Fruit fly (Drosophila melanogaster) whole organism, embryonic: ENCODE data around the gene CG5440.

Experiments used
- Antp ChIP-seq: fragments of 200-800 bp; sonication (Bioruptor generic); optimal IDR thresholded peaks from 3 replicates; lab custom pipeline; 2016; ENCODE audit warnings: missing biosample characterization, missing genetic modification characterization
- Awh ChIP-seq: fragments of 200-800 bp; sonication (Bioruptor generic); IDR thresholded peaks from 2 replicates; pipeline ENCODE4, ENCODE4 v1.3.6; 2022; ENCODE audit warnings: missing biosample characterization, missing genetic modification characterization
- B-H2 ChIP-seq: fragments of 200-800 bp; sonication (Bioruptor generic); optimal IDR thresholded peaks from 2 replicates; lab custom pipeline; 2018; ENCODE audit warnings: missing biosample characterization, mild to moderate bottlenecking, missing genetic modification characterization
- Blimp-1 ChIP-seq: fragments of 200-800 bp; sonication (Bioruptor generic); optimal IDR thresholded peaks from 3 replicates; lab custom pipeline; 2018; ENCODE audit warnings: missing biosample characterization, missing genetic modification characterization, mild to moderate bottlenecking, moderate library complexity, missing genetic modification reagents
- CG10462 ChIP-seq: fragments of 200-800 bp; sonication (Bioruptor generic); optimal IDR thresholded peaks from 2 replicates; lab custom pipeline; 2016; ENCODE audit warnings: missing biosample characterization, missing genetic modification characterization
- CG10654 ChIP-seq: fragments of 200-800 bp; sonication (Bioruptor generic); optimal IDR thresholded peaks from 2 replicates; lab custom pipeline; 2016; ENCODE audit warnings: missing biosample characterization, missing genetic modification characterization
- CG13123 ChIP-seq: fragments of 200-800 bp; sonication (Bioruptor generic); optimal IDR thresholded peaks from 2 replicates; lab custom pipeline; 2016; ENCODE audit warnings: missing biosample characterization, missing genetic modification characterization
- CG13775 ChIP-seq: fragments of 200-800 bp; sonication (Bioruptor generic); optimal IDR thresholded peaks from 3 replicates; lab custom pipeline; 2017; ENCODE audit warnings: missing biosample characterization, mild to moderate bottlenecking, missing genetic modification characterization
- CG14050 ChIP-seq: fragments of 200-800 bp; sonication (Bioruptor generic); IDR thresholded peaks from 3 replicates; pipeline ENCODE4 v1.3.6; 2022; ENCODE audit warnings: missing biosample characterization, missing genetic modification characterization
- CG14441 ChIP-seq: fragments of 200-800 bp; sonication (Bioruptor generic); IDR thresholded peaks from 2 replicates; pipeline ENCODE4 v1.3.6; 2022; ENCODE audit warnings: missing biosample characterization, missing genetic modification characterization
- CG14710 ChIP-seq: fragments of 200-800 bp; sonication (Bioruptor generic); optimal IDR thresholded peaks from 3 replicates; lab custom pipeline; 2019; ENCODE audit warnings: missing biosample characterization, mild to moderate bottlenecking, missing genetic modification characterization, moderate library complexity
- CG17186 ChIP-seq: fragments of 200-800 bp; sonication (Bioruptor generic); optimal IDR thresholded peaks from 3 replicates; lab custom pipeline; 2017; ENCODE audit warnings: missing biosample characterization, missing genetic modification reagents, missing genetic modification characterization
- CG2712 ChIP-seq: fragments of 200-800 bp; optimal IDR thresholded peaks from 3 replicates; lab custom pipeline; 2019; ENCODE audit warnings: missing biosample characterization, mild to moderate bottlenecking, missing genetic modification characterization, moderate library complexity
- CG3065 ChIP-seq: fragments of 200-800 bp; sonication (Bioruptor generic); optimal IDR thresholded peaks from 2 replicates; lab custom pipeline; 2016; ENCODE audit warnings: missing biosample characterization, missing genetic modification characterization
- CG3163 ChIP-seq: fragments of 200-800 bp; sonication (Bioruptor generic); optimal IDR thresholded peaks from 3 replicates; lab custom pipeline; 2016; ENCODE audit warnings: missing biosample characterization, missing genetic modification characterization
- CG32772 ChIP-seq: fragments of 200-800 bp; sonication (Bioruptor generic); IDR thresholded peaks from 2 replicates; pipeline ENCODE4 v1.3.6; 2022; ENCODE audit warnings: missing biosample characterization, missing genetic modification characterization
- CG43689 ChIP-seq: fragments of 200-800 bp; sonication (Bioruptor generic); IDR thresholded peaks from 2 replicates; pipeline ENCODE4 v1.3.6; 2022; ENCODE audit warnings: missing biosample characterization, missing genetic modification characterization
- CG4424 ChIP-seq: fragments of 200-800 bp; sonication (Bioruptor generic); optimal IDR thresholded peaks from 3 replicates; lab custom pipeline; 2016; ENCODE audit warnings: missing biosample characterization, missing genetic modification characterization
- CG4707 ChIP-seq: fragments of 200-800 bp; sonication (Bioruptor generic); optimal IDR thresholded peaks from 2 replicates; lab custom pipeline; 2018; ENCODE audit warnings: missing biosample characterization, mild to moderate bottlenecking, missing genetic modification characterization, moderate library complexity
- CG6175 ChIP-seq: fragments of 200-800 bp; sonication (Bioruptor generic); IDR thresholded peaks from 3 replicates; pipeline ENCODE4 v1.3.6; 2022; ENCODE audit warnings: missing biosample characterization, missing genetic modification characterization
- CG6254 ChIP-seq: fragments of 200-800 bp; sonication (Bioruptor generic); optimal IDR thresholded peaks from 3 replicates; lab custom pipeline; 2017; ENCODE audit warnings: mild to moderate bottlenecking, missing biosample characterization, missing genetic modification reagents, missing genetic modification characterization
- CG7271 ChIP-seq: fragments of 200-800 bp; sonication (Bioruptor generic); optimal IDR thresholded peaks from 2 replicates; lab custom pipeline; 2018; ENCODE audit warnings: missing biosample characterization, mild to moderate bottlenecking, missing genetic modification characterization, moderate library complexity
- CG7839 ChIP-seq: fragments of 200-800 bp; sonication (Bioruptor generic); optimal IDR thresholded peaks from 3 replicates; lab custom pipeline; 2018; ENCODE audit warnings: missing biosample characterization, mild to moderate bottlenecking, missing genetic modification characterization, moderate library complexity
- Dbx ChIP-seq: fragments of 200-800 bp; sonication (Bioruptor generic); IDR thresholded peaks from 3 replicates; pipeline ENCODE4 v1.3.6; 2022; ENCODE audit warnings: missing biosample characterization, missing genetic modification characterization
- Dek ChIP-seq: fragments of 200-800 bp; sonication (Bioruptor generic); optimal IDR thresholded peaks from 3 replicates; lab custom pipeline; 2019; ENCODE audit warnings: missing biosample characterization, mild to moderate bottlenecking, missing genetic modification characterization, moderate library complexity
- Dref ChIP-seq: fragments of 200-800 bp; sonication (Bioruptor generic); IDR thresholded peaks from 2 replicates; pipeline ENCODE4 v1.3.6; 2022; ENCODE audit warnings: missing biosample characterization, missing genetic modification characterization
- Gsc ChIP-seq: fragments of 200-800 bp; sonication (Bioruptor generic); IDR thresholded peaks from 2 replicates; pipeline ENCODE4 v1.3.6; 2022; ENCODE audit warnings: missing biosample characterization, missing genetic modification characterization
- H15 ChIP-seq: fragments of 200-800 bp; sonication (Bioruptor generic); IDR thresholded peaks from 3 replicates; pipeline ENCODE4 v1.3.6; 2022; ENCODE audit warnings: missing biosample characterization, missing genetic modification characterization
- Mes4 ChIP-seq: fragments of 200-800 bp; sonication (Bioruptor generic); optimal IDR thresholded peaks from 2 replicates; lab custom pipeline; 2016; ENCODE audit warnings: missing biosample characterization, missing genetic modification characterization
- Scr ChIP-seq: fragments of 200-800 bp; sonication (Bioruptor generic); IDR thresholded peaks from 2 replicates; pipeline ENCODE4 v1.3.6; 2022; ENCODE audit warnings: missing biosample characterization, missing genetic modification characterization; ENCODE audit not compliant: partially characterized antibody
- Sin3A ChIP-seq: fragments of >200 bp; optimal IDR thresholded peaks from 2 replicates; lab custom pipeline; 2018
- Xbp1 ChIP-seq: fragments of 200-800 bp; sonication (Bioruptor generic); optimal IDR thresholded peaks from 3 replicates; lab custom pipeline; 2016; ENCODE audit warnings: missing biosample characterization, mild to moderate bottlenecking, missing genetic modification characterization
- ase ChIP-seq: fragments of 200-800 bp; sonication (Bioruptor generic); IDR thresholded peaks from 3 replicates; pipeline ENCODE4 v1.3.6; 2022; ENCODE audit warnings: missing biosample characterization, missing genetic modification characterization
- bbx ChIP-seq: fragments of 200-800 bp; sonication (Bioruptor generic); IDR thresholded peaks from 2 replicates; pipeline ENCODE4 v1.3.6; 2022; ENCODE audit warnings: missing biosample characterization, missing genetic modification characterization; ENCODE audit not compliant: partially characterized antibody
- bigmax ChIP-seq: fragments of 200-800 bp; sonication (Bioruptor generic); optimal IDR thresholded peaks from 2 replicates; lab custom pipeline; 2018; ENCODE audit warnings: missing biosample characterization, mild to moderate bottlenecking, missing genetic modification characterization
- btn ChIP-seq: fragments of 200-800 bp; sonication (Bioruptor generic); optimal IDR thresholded peaks from 2 replicates; lab custom pipeline; 2016; ENCODE audit warnings: missing biosample characterization, missing genetic modification characterization
- caup ChIP-seq: fragments of 200-800 bp; sonication (Bioruptor generic); optimal IDR thresholded peaks from 3 replicates; lab custom pipeline; 2017; ENCODE audit warnings: missing biosample characterization, mild to moderate bottlenecking, missing genetic modification characterization, moderate library complexity; ENCODE audit not compliant: severe bottlenecking
- crp ChIP-seq, 2 experiments: fragments of 200-800 bp; sonication (Bioruptor generic); optimal IDR thresholded peaks; 2 replicates in 1 of 2; 3 replicates in 1 of 2; lab custom pipeline; 2017; ENCODE audit warnings: missing biosample characterization in 2 of 2, missing genetic modification characterization in 2 of 2, mild to moderate bottlenecking in 1 of 2, moderate library complexity in 1 of 2
- ems ChIP-seq: fragments of 200-800 bp; sonication (Bioruptor generic); optimal IDR thresholded peaks from 3 replicates; lab custom pipeline; 2016; ENCODE audit warnings: missing biosample characterization, missing genetic modification characterization
- gce ChIP-seq: fragments of 200-800 bp; sonication (Bioruptor generic); IDR thresholded peaks from 3 replicates; pipeline ENCODE4 v1.3.6; 2022; ENCODE audit warnings: missing biosample characterization, missing genetic modification characterization
- grau ChIP-seq: fragments of 200-800 bp; optimal IDR thresholded peaks from 3 replicates; lab custom pipeline; 2019; ENCODE audit warnings: missing biosample characterization, mild to moderate bottlenecking, missing genetic modification characterization, moderate library complexity
- jumu ChIP-seq: fragments of 200-800 bp; sonication (Bioruptor generic); optimal IDR thresholded peaks from 3 replicates; lab custom pipeline; 2016; ENCODE audit warnings: missing biosample characterization, missing genetic modification characterization
- kay ChIP-seq: fragments of 200-800 bp; sonication (Bioruptor generic); optimal IDR thresholded peaks from 2 replicates; lab custom pipeline; 2016; ENCODE audit warnings: missing biosample characterization, missing genetic modification characterization
- knrl ChIP-seq: fragments of 200-800 bp; sonication (Bioruptor generic); IDR thresholded peaks from 3 replicates; pipeline ENCODE4 v1.3.6; 2022; ENCODE audit warnings: missing biosample characterization, missing genetic modification characterization; ENCODE audit not compliant: partially characterized antibody
- lmd ChIP-seq: fragments of 200-800 bp; sonication (Bioruptor generic); IDR thresholded peaks from 2 replicates; pipeline ENCODE4 v1.3.6; 2022; ENCODE audit warnings: missing biosample characterization, missing genetic modification characterization
- nerfin-1 ChIP-seq: fragments of 200-800 bp; sonication (Bioruptor generic); optimal IDR thresholded peaks from 3 replicates; lab custom pipeline; 2019; ENCODE audit warnings: missing biosample characterization, mild to moderate bottlenecking, missing genetic modification characterization, moderate library complexity
- nerfin-2 ChIP-seq: fragments of 200-800 bp; sonication (Bioruptor generic); IDR thresholded peaks from 2 replicates; pipeline ENCODE4 v1.3.6; 2022; ENCODE audit warnings: missing biosample characterization, missing genetic modification characterization; ENCODE audit not compliant: partially characterized antibody
- phol ChIP-seq: fragments of 200-800 bp; sonication (Bioruptor generic); optimal IDR thresholded peaks from 3 replicates; lab custom pipeline; 2018; ENCODE audit warnings: missing biosample characterization, mild to moderate bottlenecking, missing genetic modification characterization, moderate library complexity
- row ChIP-seq: fragments of 200-800 bp; sonication (Bioruptor generic); IDR thresholded peaks from 3 replicates; pipeline ENCODE4 v1.3.6; 2022; ENCODE audit warnings: missing biosample characterization, missing genetic modification characterization
- shn ChIP-seq: fragments of 200-800 bp; sonication (Bioruptor generic); optimal IDR thresholded peaks from 3 replicates; lab custom pipeline; 2016; ENCODE audit warnings: missing biosample characterization, missing genetic modification characterization
- stwl ChIP-seq: fragments of 200-800 bp; sonication (Bioruptor generic); optimal IDR thresholded peaks from 3 replicates; lab custom pipeline; 2018; ENCODE audit warnings: missing biosample characterization, mild to moderate bottlenecking, missing genetic modification characterization, moderate library complexity

CG5440 gene

dm6 chr2L:1316422-1316821 is 17.5 kb upstream of the CG5440 start (continued):
- TF ChIP-seq B-H2 (GFP tag; lab: Kevin White, UChicago) = no peak
- 0 out of 3 replicates have a peak, but pooled peaks have one; percentile 20 for TF ChIP-seq Dbx (GFP tag; lab: Robert Waterston, UW)
- TF ChIP-seq knrl = no peak
- TF ChIP-seq CG7839 (tag; lab: Kevin White, UChicago) = peak; percentile 36
- TF ChIP-seq CG14050 (GFP tag; lab: Robert Waterston, UW) = no peak
- TF ChIP-seq CG13775 = no peak
- TF ChIP-seq Mes4 (GFP tag; lab: Kevin White, UChicago) = no peak
- peak; percentile 47 for TF ChIP-seq grau (tag; lab: Kevin White, UChicago)
- no peak for TF ChIP-seq Dref (GFP tag; lab: Robert Waterston, UW)
- TF ChIP-seq jumu = no peak
- peak; percentile 68; the same call in 2 of the 3 replicates for TF ChIP-seq row (GFP tag; lab: Robert Waterston, UW)
- no peak for TF ChIP-seq CG43689 (GFP tag; lab: Robert Waterston, UW)
- no peak for TF ChIP-seq CG7271 (tag; lab: Kevin White, UChicago)
- no peak for TF ChIP-seq CG17186 (GFP tag; lab: Kevin White, UChicago)
- TF ChIP-seq CG14710 = no peak
- no peak for TF ChIP-seq CG6254
- no peak for TF ChIP-seq CG32772 (GFP tag; lab: Robert Waterston, UW)
- TF ChIP-seq Sin3A (lab: Kevin White, UChicago) = no peak
- TF ChIP-seq caup (GFP tag; lab: Kevin White, UChicago) = no peak
- TF ChIP-seq lmd = peak; percentile 28; the same call in 1 of the 2 replicates
- TF ChIP-seq nerfin-2 (GFP tag; lab: Robert Waterston, UW) = no peak
- TF ChIP-seq CG14441 = no peak
- TF ChIP-seq Xbp1 (GFP tag; lab: Kevin White, UChicago) = peak; percentile 45
- no peak for TF ChIP-seq Dek
- no peak for TF ChIP-seq Gsc
- no peak for TF ChIP-seq bigmax
- peak; percentile 28 for TF ChIP-seq CG2712 (tag; lab: Kevin White, UChicago)
- TF ChIP-seq CG4424 (GFP tag; lab: Kevin White, UChicago) = peak; percentile 10
- TF ChIP-seq stwl (tag; lab: Kevin White, UChicago) = no peak
- no peak for TF ChIP-seq CG3065 (GFP tag; lab: Kevin White, UChicago)
- 0 out of 3 replicates have a peak, but pooled peaks have one; percentile 36 for TF ChIP-seq ase (GFP tag; lab: Robert Waterston, UW)
- no peak for TF ChIP-seq nerfin-1
- TF ChIP-seq phol (tag; lab: Kevin White, UChicago) = peak; percentile 9
- no peak for TF ChIP-seq CG4707
- no peak for TF ChIP-seq bbx (GFP tag; lab: Robert Waterston, UW)
- peak; percentile 44 for TF ChIP-seq Antp
- TF ChIP-seq Awh (GFP tag; lab: Robert Waterston, UW) = 0 out of 2 replicates have a peak, but pooled peaks have one; percentile 16
- no peak for TF ChIP-seq Scr (GFP tag; lab: Robert Waterston, UW)
- TF ChIP-seq CG10462 (GFP tag; lab: Kevin White, UChicago) = no peak
- peak; percentile 6 for TF ChIP-seq shn (GFP tag; lab: Kevin White, UChicago)
- TF ChIP-seq CG6175 (GFP tag; lab: Robert Waterston, UW) = no peak
- TF ChIP-seq ems = no peak
- TF ChIP-seq H15 (GFP tag; lab: Robert Waterston, UW) = no peak
- no peak for TF ChIP-seq CG10654 (GFP tag; lab: Kevin White, UChicago)
- TF ChIP-seq crp (GFP tag; optimal IDR thresholded peaks at IDR 0.05; lab: Kevin White, UChicago) = no peak
- peak; percentile 49 for TF ChIP-seq Blimp-1 (GFP tag; lab: Kevin White, UChicago)
- TF ChIP-seq CG13123 (GFP tag; lab: Kevin White, UChicago) = no peak
- TF ChIP-seq btn (GFP tag; lab: Kevin White, UChicago) = no peak
- no peak for TF ChIP-seq kay (GFP tag; lab: Kevin White, UChicago)
- no peak for TF ChIP-seq gce
- no peak for TF ChIP-seq CG3163 (GFP tag; lab: Kevin White, UChicago)
